Fruit fly (Drosophila melanogaster) whole organism, embryonic: Measurements from ENCODE around the gene CheA7a.

ENCODE experiments used
- Antp ChIP-seq: fragments of 200-800 bp; sonication (Bioruptor generic); optimal IDR thresholded peaks from 3 replicates; lab custom pipeline; 2016; ENCODE audit warnings: missing biosample characterization, missing genetic modification characterization
- Bgb ChIP-seq: fragments of 200-800 bp; sonication (Bioruptor generic); IDR thresholded peaks from 2 replicates; pipeline ENCODE4 v1.3.6; 2022; ENCODE audit warnings: missing biosample characterization, missing genetic modification characterization; ENCODE audit not compliant: partially characterized antibody
- CG1024 ChIP-seq: fragments of 200-800 bp; sonication (Bioruptor generic); IDR thresholded peaks from 2 replicates; pipeline ENCODE4 v1.3.6; 2022; ENCODE audit warnings: missing biosample characterization, missing genetic modification characterization
- CG10462 ChIP-seq: fragments of 200-800 bp; sonication (Bioruptor generic); optimal IDR thresholded peaks from 2 replicates; lab custom pipeline; 2016; ENCODE audit warnings: missing biosample characterization, missing genetic modification characterization
- CG11247 ChIP-seq: fragments of 200-800 bp; sonication (Bioruptor generic); IDR thresholded peaks from 2 replicates; pipeline ENCODE4 v1.3.6; 2022; ENCODE audit warnings: missing biosample characterization, missing genetic modification characterization
- CG13123 ChIP-seq: fragments of 200-800 bp; sonication (Bioruptor generic); optimal IDR thresholded peaks from 2 replicates; lab custom pipeline; 2016; ENCODE audit warnings: missing biosample characterization, missing genetic modification characterization
- CG17385 ChIP-seq: fragments of 200-800 bp; sonication (Bioruptor generic); optimal IDR thresholded peaks from 3 replicates; lab custom pipeline; 2018; ENCODE audit warnings: missing biosample characterization, mild to moderate bottlenecking, missing genetic modification characterization
- CG17568 ChIP-seq: fragments of 200-800 bp; sonication (Bioruptor generic); optimal IDR thresholded peaks from 2 replicates; lab custom pipeline; 2018; ENCODE audit warnings: missing biosample characterization, mild to moderate bottlenecking, missing genetic modification characterization, moderate library complexity
- CG18262 ChIP-seq: fragments of 200-800 bp; optimal IDR thresholded peaks from 3 replicates; lab custom pipeline; 2019; ENCODE audit warnings: missing biosample characterization, mild to moderate bottlenecking, missing genetic modification characterization, moderate library complexity
- CG18764 ChIP-seq: fragments of 200-800 bp; sonication (Bioruptor generic); optimal IDR thresholded peaks from 3 replicates; lab custom pipeline; 2016; ENCODE audit warnings: missing biosample characterization, missing genetic modification characterization
- CG2120 ChIP-seq: fragments of 200-800 bp; sonication (Bioruptor generic); optimal IDR thresholded peaks from 3 replicates; lab custom pipeline; 2016; ENCODE audit warnings: missing biosample characterization, missing genetic modification characterization
- CG2889 ChIP-seq: fragments of 200-800 bp; sonication (Bioruptor generic); IDR thresholded peaks from 3 replicates; pipeline ENCODE4 v1.3.6; 2022; ENCODE audit warnings: missing biosample characterization, missing genetic modification characterization
- CG31365 ChIP-seq: fragments of 200-800 bp; sonication (Bioruptor generic); optimal IDR thresholded peaks from 2 replicates; lab custom pipeline; 2018; ENCODE audit warnings: missing biosample characterization, mild to moderate bottlenecking, missing genetic modification characterization
- CG3838 ChIP-seq: fragments of 200-800 bp; sonication (Bioruptor generic); optimal IDR thresholded peaks from 3 replicates; lab custom pipeline; 2016; ENCODE audit warnings: missing biosample characterization, missing genetic modification characterization
- CG4282 ChIP-seq: fragments of 200-800 bp; sonication (Bioruptor generic); optimal IDR thresholded peaks from 2 replicates; lab custom pipeline; 2016; ENCODE audit warnings: missing biosample characterization, missing genetic modification characterization
- CG7786 ChIP-seq: fragments of 200-800 bp; sonication (Bioruptor generic); optimal IDR thresholded peaks from 2 replicates; lab custom pipeline; 2016; ENCODE audit warnings: missing biosample characterization, missing genetic modification characterization
- CG8359 ChIP-seq: fragments of 200-800 bp; sonication (Bioruptor generic); optimal IDR thresholded peaks from 2 replicates; lab custom pipeline; 2017; ENCODE audit warnings: missing biosample characterization, mild to moderate bottlenecking, missing genetic modification characterization, borderline replicate concordance
- CG9797 ChIP-seq: fragments of 200-800 bp; sonication (Bioruptor generic); optimal IDR thresholded peaks from 3 replicates; lab custom pipeline; 2018; ENCODE audit warnings: missing biosample characterization, mild to moderate bottlenecking, missing genetic modification characterization
- CTCF ChIP-seq: fragments of 200-800 bp; sonication (Bioruptor generic); optimal IDR thresholded peaks from 2 replicates; lab custom pipeline; 2017; ENCODE audit warnings: missing biosample characterization, mild to moderate bottlenecking, missing genetic modification characterization, moderate library complexity
- Dek ChIP-seq: fragments of 200-800 bp; sonication (Bioruptor generic); optimal IDR thresholded peaks from 3 replicates; lab custom pipeline; 2019; ENCODE audit warnings: missing biosample characterization, mild to moderate bottlenecking, missing genetic modification characterization, moderate library complexity
- Dip3 ChIP-seq: fragments of 200-800 bp; sonication (Bioruptor generic); optimal IDR thresholded peaks from 3 replicates; lab custom pipeline; 2016; ENCODE audit warnings: missing biosample characterization, missing genetic modification characterization
- ERR ChIP-seq: fragments of 200-800 bp; sonication (Bioruptor generic); optimal IDR thresholded peaks from 2 replicates; lab custom pipeline; 2016; ENCODE audit warnings: missing biosample characterization, missing genetic modification characterization
- Eip74EF ChIP-seq, 2 experiments: fragments of 200-800 bp in 1 of 2; fragments of >200 bp in 1 of 2; sonication (Bioruptor generic) in 1 of 2; optimal IDR thresholded peaks; 2 replicates each; lab custom pipeline; 2017 to 2019; ENCODE audit warnings: missing biosample characterization in 2 of 2, missing genetic modification characterization in 2 of 2, mild to moderate bottlenecking in 1 of 2, moderate library complexity in 1 of 2
- Ets65A ChIP-seq: fragments of 200-800 bp; sonication (Bioruptor generic); peaks from one replicate; lab custom pipeline; 2016; ENCODE audit warnings: missing biosample characterization, missing genetic modification characterization
- Ets97D ChIP-seq: fragments of 200-800 bp; sonication (Bioruptor generic); optimal IDR thresholded peaks from 3 replicates; lab custom pipeline; 2016; ENCODE audit warnings: missing biosample characterization, missing genetic modification characterization
- Hand ChIP-seq: fragments of 200-800 bp; sonication (Bioruptor generic); optimal IDR thresholded peaks from 2 replicates; lab custom pipeline; 2017; ENCODE audit warnings: mild to moderate bottlenecking, missing biosample characterization, missing genetic modification reagents, missing genetic modification characterization
- HmgD ChIP-seq: fragments of 200-800 bp; sonication (Bioruptor generic); optimal IDR thresholded peaks from 3 replicates; lab custom pipeline; 2016; ENCODE audit warnings: missing biosample characterization, missing genetic modification characterization
- Hmx ChIP-seq: fragments of 200-800 bp; sonication (Bioruptor generic); optimal IDR thresholded peaks from 2 replicates; lab custom pipeline; 2016; ENCODE audit warnings: missing biosample characterization, missing genetic modification characterization
- Lim3 ChIP-seq: fragments of 200-800 bp; sonication (Bioruptor generic); IDR thresholded peaks from 2 replicates; pipeline ENCODE4 v1.3.6; 2022; ENCODE audit warnings: missing biosample characterization, missing genetic modification characterization
- Ptx1 ChIP-seq: fragments of 200-800 bp; sonication (Bioruptor generic); IDR thresholded peaks from 2 replicates; pipeline ENCODE4 v1.3.6; 2022; ENCODE audit warnings: missing biosample characterization, missing genetic modification characterization
- Sry-β ChIP-seq: fragments of 200-800 bp; sonication (Bioruptor generic); optimal IDR thresholded peaks from 2 replicates; lab custom pipeline; 2018; ENCODE audit warnings: missing biosample characterization, mild to moderate bottlenecking, missing genetic modification characterization, moderate library complexity
- abd-A ChIP-seq: fragments of 200-800 bp; sonication (Bioruptor generic); optimal IDR thresholded peaks from 3 replicates; lab custom pipeline; 2019; ENCODE audit warnings: missing biosample characterization, mild to moderate bottlenecking, missing genetic modification characterization, moderate library complexity
- al ChIP-seq: fragments of 200-800 bp; sonication (Bioruptor generic); IDR thresholded peaks from 2 replicates; pipeline ENCODE4 v1.3.6; 2022; ENCODE audit warnings: missing biosample characterization, missing genetic modification characterization
- ap ChIP-seq: fragments of 200-800 bp; sonication (Bioruptor generic); IDR thresholded peaks from 2 replicates; pipeline ENCODE4 v1.3.6; 2022; ENCODE audit warnings: missing biosample characterization, missing genetic modification characterization
- ase ChIP-seq: fragments of 200-800 bp; sonication (Bioruptor generic); IDR thresholded peaks from 3 replicates; pipeline ENCODE4 v1.3.6; 2022; ENCODE audit warnings: missing biosample characterization, missing genetic modification characterization
- btn ChIP-seq: fragments of 200-800 bp; sonication (Bioruptor generic); optimal IDR thresholded peaks from 2 replicates; lab custom pipeline; 2016; ENCODE audit warnings: missing biosample characterization, missing genetic modification characterization
- chinmo ChIP-seq: fragments of 200-800 bp; sonication (Bioruptor generic); IDR thresholded peaks from 4 replicates; pipeline ENCODE4 v1.3.6; 2022; ENCODE audit warnings: missing biosample characterization, missing genetic modification characterization; ENCODE audit not compliant: partially characterized antibody
- dm ChIP-seq: fragments of 200-800 bp; sonication (Bioruptor generic); optimal IDR thresholded peaks from 3 replicates; lab custom pipeline; 2016; ENCODE audit warnings: missing biosample characterization, missing genetic modification characterization
- fd64A ChIP-seq: fragments of 200-800 bp; sonication (Bioruptor generic); optimal IDR thresholded peaks from 3 replicates; lab custom pipeline; 2018; ENCODE audit warnings: missing biosample characterization, mild to moderate bottlenecking, missing genetic modification characterization
- gcm ChIP-seq: fragments of 200-800 bp; sonication (Bioruptor generic); optimal IDR thresholded peaks from 2 replicates; lab custom pipeline; 2019; ENCODE audit warnings: missing biosample characterization, mild to moderate bottlenecking, missing genetic modification characterization, moderate library complexity
- gem ChIP-seq: fragments of 200-800 bp; sonication (Bioruptor generic); optimal IDR thresholded peaks from 2 replicates; lab custom pipeline; 2019; ENCODE audit warnings: missing biosample characterization, mild to moderate bottlenecking, missing genetic modification characterization, moderate library complexity
- maf-S ChIP-seq: fragments of 200-800 bp; sonication (Bioruptor generic); optimal IDR thresholded peaks from 2 replicates; lab custom pipeline; 2016; ENCODE audit warnings: missing biosample characterization, missing genetic modification characterization
- nmo ChIP-seq: fragments of 200-800 bp; sonication (Bioruptor generic); optimal IDR thresholded peaks from 2 replicates; lab custom pipeline; 2018; ENCODE audit warnings: missing biosample characterization, mild to moderate bottlenecking, missing genetic modification characterization, moderate library complexity
- slou ChIP-seq: fragments of 200-800 bp; sonication (Bioruptor generic); optimal IDR thresholded peaks from 3 replicates; lab custom pipeline; 2016; ENCODE audit warnings: missing biosample characterization, missing genetic modification characterization
- sna ChIP-seq: fragments of 200-800 bp; sonication (Bioruptor generic); IDR thresholded peaks from 2 replicates; pipeline ENCODE4 v1.3.6; 2022; ENCODE audit warnings: missing biosample characterization, missing genetic modification characterization; ENCODE audit not compliant: partially characterized antibody
- sr ChIP-seq: fragments of 200-800 bp; sonication (Bioruptor generic); IDR thresholded peaks from 3 replicates; pipeline ENCODE4 v1.3.6; 2022; ENCODE audit warnings: missing biosample characterization, missing genetic modification characterization
- tup ChIP-seq: fragments of 200-800 bp; sonication (Bioruptor generic); optimal IDR thresholded peaks from 2 replicates; lab custom pipeline; 2016; ENCODE audit warnings: missing biosample characterization, mild to moderate bottlenecking, missing genetic modification characterization, moderate library complexity
- vnd ChIP-seq: fragments of 200-800 bp; sonication (Bioruptor generic); IDR thresholded peaks from 3 replicates; pipeline ENCODE4 v1.3.6; 2022; ENCODE audit warnings: missing biosample characterization, missing genetic modification characterization; ENCODE audit not compliant: partially characterized antibody
- zfh2 ChIP-seq: fragments of 200-800 bp; sonication (Bioruptor generic); optimal IDR thresholded peaks from 2 replicates; lab custom pipeline; 2016; ENCODE audit warnings: missing biosample characterization, missing genetic modification characterization

Gene CheA7a

dm6 chrX:7336962-7337844 is 40.7 kb upstream of the CheA7a start, which contains the start of gene CBP (continued):
- 0 out of 2 replicates have a peak, but pooled peaks have one; percentile 15 for TF ChIP-seq Bgb (GFP tag; lab: Robert Waterston, UW)
- peak in 1 of 2 experiments; percentile 98 for TF ChIP-seq Eip74EF (GFP tag; optimal IDR thresholded peaks at IDR 0.05; lab: Kevin White, UChicago)
- TF ChIP-seq CG18262 (tag; lab: Kevin White, UChicago), result peak; percentile 99
- TF ChIP-seq dm (GFP tag; lab: Kevin White, UChicago), result peak; percentile 93
- TF ChIP-seq vnd, result no peak
- peak; percentile 97 for TF ChIP-seq CG10462 (GFP tag; lab: Kevin White, UChicago)
- peak; percentile 94 for TF ChIP-seq Dek (tag; lab: Kevin White, UChicago)
- peak; percentile 92 for TF ChIP-seq slou
- TF ChIP-seq Sry-β (GFP tag; lab: Kevin White, UChicago), result peak; percentile 79
- TF ChIP-seq Lim3 (GFP tag; lab: Robert Waterston, UW), result peak; percentile 89
- peak; percentile 91 for TF ChIP-seq CG2889
- peak; percentile 99 for TF ChIP-seq gem (tag; lab: Kevin White, UChicago)
- TF ChIP-seq CG13123, result peak; percentile 94
- TF ChIP-seq CG2120 (GFP tag; lab: Kevin White, UChicago), result peak; percentile 95
- TF ChIP-seq CG18764 (GFP tag; lab: Kevin White, UChicago), result peak; percentile 95
- TF ChIP-seq Dip3 (GFP tag; lab: Kevin White, UChicago), result peak; percentile 91
- peak; percentile 92 for TF ChIP-seq ase
- TF ChIP-seq CG11247, result peak; percentile 91
- TF ChIP-seq Antp (GFP tag; lab: Kevin White, UChicago), result peak; percentile 98
- TF ChIP-seq abd-A (tag; lab: Kevin White, UChicago), result peak; percentile 81
- peak; percentile 65; the same call in 2 of the 4 replicates for TF ChIP-seq chinmo
- TF ChIP-seq fd64A, result peak; percentile 97
- TF ChIP-seq Hmx (GFP tag; lab: Kevin White, UChicago), result peak; percentile 85
- TF ChIP-seq HmgD (GFP tag; lab: Kevin White, UChicago), result peak; percentile 94
- peak; percentile 91 for TF ChIP-seq CG31365 (tag; lab: Kevin White, UChicago)
- TF ChIP-seq CG9797 (GFP tag; lab: Kevin White, UChicago), result peak; percentile 50
- TF ChIP-seq CG17385 (GFP tag; lab: Kevin White, UChicago), result peak; percentile 97
- TF ChIP-seq Hand (GFP tag; lab: Kevin White, UChicago), result peak; percentile 95
- TF ChIP-seq ap (GFP tag; lab: Robert Waterston, UW), result peak; percentile 93
- TF ChIP-seq Ets97D (GFP tag; lab: Kevin White, UChicago), result peak; percentile 81
- peak; percentile 99 for TF ChIP-seq Ets65A (GFP tag; lab: Kevin White, UChicago)
- peak; percentile 97 for TF ChIP-seq CG17568 (GFP tag; lab: Kevin White, UChicago)
- no peak for TF ChIP-seq sna (GFP tag; lab: Robert Waterston, UW)
- TF ChIP-seq sr (GFP tag; lab: Robert Waterston, UW), result peak; percentile 91; the same call in 2 of the 3 replicates
- TF ChIP-seq maf-S (GFP tag; lab: Kevin White, UChicago), result peak; percentile 96
- TF ChIP-seq CTCF, result peak; percentile 77
- peak; percentile 92 for TF ChIP-seq CG1024 (GFP tag; lab: Robert Waterston, UW)
- TF ChIP-seq CG4282 (GFP tag; lab: Kevin White, UChicago), result peak; percentile 83
- TF ChIP-seq nmo (GFP tag; lab: Kevin White, UChicago), result peak; percentile 99
- TF ChIP-seq gcm, result peak; percentile 99
- TF ChIP-seq CG8359, result peak; percentile 95
- peak; percentile 87 for TF ChIP-seq CG3838 (GFP tag; lab: Kevin White, UChicago)
- TF ChIP-seq zfh2 (GFP tag; lab: Kevin White, UChicago), result peak; percentile 78
- peak; percentile 94 for TF ChIP-seq tup (GFP tag; lab: Kevin White, UChicago)
- TF ChIP-seq ERR (GFP tag; lab: Kevin White, UChicago), result peak; percentile 94
- TF ChIP-seq Ptx1, result peak; percentile 97
- peak; percentile 97 for TF ChIP-seq CG7786
- peak; percentile 72 for TF ChIP-seq al (GFP tag; lab: Robert Waterston, UW)
- TF ChIP-seq btn, result peak; percentile 96
